Worm (Caenorhabditis elegans): ENCODE results near the gene F35A5.5.

- TF ChIP-seq cog-1 (tag; optimal IDR thresholded peaks at IDR 0.05) (no peak), klf-2 (GFP tag; conservative IDR thresholded peaks at IDR 0.05) (no peak), med-1 (GFP tag; optimal IDR thresholded peaks at IDR 0.05; ENCODE audit: insufficient read depth) (no peak), ztf-23 (GFP tag; IDR thresholded peaks at IDR 0.05) (no peak), flt-1 (GFP tag; IDR thresholded peaks at IDR 0.05) (no peak)
These were observed 30.6 kb upstream of the F35A5.5 start for ce11 chrX:3826172-3826571.
